Fruit fly (Drosophila melanogaster) whole organism, embryonic: ENCODE results near the gene Cypl.
A peak's percentile ranks its signal among the peaks of the same experiment; 100 is the strongest.

Experiments
- Antp ChIP-seq: fragments of 200-800 bp; sonication (Bioruptor generic); optimal IDR thresholded peaks from 3 replicates; lab custom pipeline; 2016; ENCODE audit warnings: missing biosample characterization, missing genetic modification characterization
- Blimp-1 ChIP-seq: fragments of 200-800 bp; sonication (Bioruptor generic); optimal IDR thresholded peaks from 3 replicates; lab custom pipeline; 2018; ENCODE audit warnings: missing biosample characterization, missing genetic modification characterization, mild to moderate bottlenecking, moderate library complexity, missing genetic modification reagents
- CG11504 ChIP-seq: fragments of 200-800 bp; sonication (Bioruptor generic); optimal IDR thresholded peaks from 3 replicates; lab custom pipeline; 2019; ENCODE audit warnings: missing biosample characterization, mild to moderate bottlenecking, missing genetic modification characterization, moderate library complexity
- CG12659 ChIP-seq: fragments of 200-800 bp; sonication (Bioruptor generic); optimal IDR thresholded peaks from 3 replicates; lab custom pipeline; 2017; ENCODE audit warnings: mild to moderate bottlenecking, missing biosample characterization, missing genetic modification reagents, missing genetic modification characterization
- CG12744 ChIP-seq: fragments of 200-800 bp; sonication (Bioruptor generic); optimal IDR thresholded peaks from 2 replicates; lab custom pipeline; 2016; ENCODE audit warnings: missing biosample characterization, missing genetic modification characterization
- CG14860 ChIP-seq: fragments of 200-800 bp; sonication (Bioruptor generic); IDR thresholded peaks from 3 replicates; pipeline ENCODE4 v1.3.6; 2022; ENCODE audit warnings: missing biosample characterization, missing genetic modification characterization; ENCODE audit not compliant: partially characterized antibody
- CG15073 ChIP-seq: fragments of 200-800 bp; sonication (Bioruptor generic); optimal IDR thresholded peaks from 2 replicates; lab custom pipeline; 2016; ENCODE audit warnings: missing biosample characterization, missing genetic modification characterization
- CG16813 ChIP-seq: fragments of 200-800 bp; sonication (Bioruptor generic); IDR thresholded peaks from 3 replicates; pipeline ENCODE4 v1.3.6; 2022; ENCODE audit warnings: missing biosample characterization, missing genetic modification characterization; ENCODE audit not compliant: partially characterized antibody
- CG17186 ChIP-seq: fragments of 200-800 bp; sonication (Bioruptor generic); optimal IDR thresholded peaks from 3 replicates; lab custom pipeline; 2017; ENCODE audit warnings: missing biosample characterization, missing genetic modification reagents, missing genetic modification characterization
- CG3065 ChIP-seq: fragments of 200-800 bp; sonication (Bioruptor generic); optimal IDR thresholded peaks from 2 replicates; lab custom pipeline; 2016; ENCODE audit warnings: missing biosample characterization, missing genetic modification characterization
- CG34376 ChIP-seq: fragments of 200-800 bp; sonication (Bioruptor generic); optimal IDR thresholded peaks from 2 replicates; lab custom pipeline; 2018; ENCODE audit warnings: missing biosample characterization, mild to moderate bottlenecking, missing genetic modification characterization
- CG8478 ChIP-seq: fragments of >200 bp; optimal IDR thresholded peaks from 2 replicates; lab custom pipeline; 2018
- E2f2 ChIP-seq: fragments of 200-800 bp; sonication (Bioruptor generic); IDR thresholded peaks from 2 replicates; pipeline ENCODE4 v1.3.6; 2022; ENCODE audit warnings: missing biosample characterization, missing genetic modification characterization
- Hr39 ChIP-seq: fragments of >200 bp; optimal IDR thresholded peaks from 2 replicates; lab custom pipeline; 2017
- Meics ChIP-seq: fragments of 200-800 bp; sonication (Bioruptor generic); optimal IDR thresholded peaks from 2 replicates; lab custom pipeline; 2017; ENCODE audit warnings: missing biosample characterization, mild to moderate bottlenecking, missing genetic modification characterization
- Sox102F ChIP-seq: fragments of 200-800 bp; sonication (Bioruptor generic); optimal IDR thresholded peaks from 2 replicates; lab custom pipeline; 2018; ENCODE audit warnings: missing biosample characterization, mild to moderate bottlenecking, missing genetic modification characterization, moderate library complexity
- ara ChIP-seq: fragments of 200-800 bp; sonication (Bioruptor generic); IDR thresholded peaks from 2 replicates; pipeline ENCODE4 v1.3.6; 2022; ENCODE audit warnings: missing biosample characterization, missing genetic modification characterization
- chinmo ChIP-seq: fragments of 200-800 bp; sonication (Bioruptor generic); IDR thresholded peaks from 4 replicates; pipeline ENCODE4 v1.3.6; 2022; ENCODE audit warnings: missing biosample characterization, missing genetic modification characterization; ENCODE audit not compliant: partially characterized antibody
- chm ChIP-seq: fragments of 200-800 bp; sonication (Bioruptor generic); IDR thresholded peaks from 2 replicates; pipeline ENCODE4 v1.3.6; 2022; ENCODE audit warnings: missing biosample characterization, missing genetic modification characterization
- crc ChIP-seq: fragments of 200-800 bp; sonication (Bioruptor generic); optimal IDR thresholded peaks from 2 replicates; lab custom pipeline; 2016; ENCODE audit warnings: missing biosample characterization, missing genetic modification characterization
- eve ChIP-seq, 2 experiments: fragments of >200 bp; optimal IDR thresholded peaks; 2 replicates each; lab custom pipeline; 2017; ENCODE audit warnings: missing biosample characterization in 2 of 2, missing genetic modification characterization in 2 of 2
- fd3F ChIP-seq: fragments of 200-800 bp; sonication (Bioruptor generic); optimal IDR thresholded peaks from 2 replicates; lab custom pipeline; 2018; ENCODE audit warnings: missing biosample characterization, mild to moderate bottlenecking, missing genetic modification characterization, moderate library complexity
- fu2 ChIP-seq: fragments of 200-800 bp; sonication (Bioruptor generic); optimal IDR thresholded peaks from 2 replicates; lab custom pipeline; 2016; ENCODE audit warnings: missing biosample characterization, missing genetic modification characterization
- rib ChIP-seq: fragments of 200-800 bp; sonication (Bioruptor generic); IDR thresholded peaks from 2 replicates; pipeline ENCODE4 v1.3.6; 2022; ENCODE audit warnings: missing biosample characterization, missing genetic modification characterization
- sr ChIP-seq: fragments of 200-800 bp; sonication (Bioruptor generic); IDR thresholded peaks from 3 replicates; pipeline ENCODE4 v1.3.6; 2022; ENCODE audit warnings: missing biosample characterization, missing genetic modification characterization
- tll ChIP-seq, 2 experiments: fragments of 200-800 bp in 1 of 2; fragments of >200 bp in 1 of 2; sonication (Bioruptor generic) in 1 of 2; optimal IDR thresholded peaks; 2 replicates each; lab custom pipeline; 2017 to 2019; ENCODE audit warnings: missing biosample characterization in 2 of 2, missing genetic modification characterization in 2 of 2, mild to moderate bottlenecking in 1 of 2, moderate library complexity in 1 of 2

Gene Cypl

dm6 chr3L:505782-506408 is 36.8 kb downstream of the Cypl start (continued):
- TF ChIP-seq chm (GFP tag; lab: Robert Waterston, UW) (peak; percentile 66), fu2 (GFP tag; lab: Kevin White, UChicago) (peak; percentile 72), crc (GFP tag; lab: Kevin White, UChicago) (peak; percentile 19), E2f2 (GFP tag; lab: Robert Waterston, UW) (peak; percentile 27; the same call in 1 of the 2 replicates), CG15073 (peak; percentile 42), CG34376 (GFP tag; lab: Kevin White, UChicago) (no peak), rib (GFP tag; lab: Robert Waterston, UW) (no peak), CG8478 (lab: Kevin White, UChicago) (peak; percentile 94), Blimp-1 (GFP tag; lab: Kevin White, UChicago) (peak; percentile 25), Hr39 (lab: Kevin White, UChicago) (no peak), CG17186 (GFP tag; lab: Kevin White, UChicago) (no peak), CG12659 (GFP tag; lab: Kevin White, UChicago) (peak; percentile 64), CG14860 (no peak), CG11504 (tag; lab: Kevin White, UChicago) (peak; percentile 70), tll (GFP tag; optimal IDR thresholded peaks at IDR 0.05; lab: Kevin White, UChicago) (peak; percentile 22 to 58), CG3065 (GFP tag; lab: Kevin White, UChicago) (peak; percentile 71), CG16813 (no peak), Meics (GFP tag; lab: Kevin White, UChicago) (peak; percentile 76), CG12744 (GFP tag; lab: Kevin White, UChicago) (peak; percentile 59), Antp (GFP tag; lab: Kevin White, UChicago) (peak; percentile 92), sr (peak; percentile 67; the same call in 2 of the 3 replicates), ara (GFP tag; lab: Robert Waterston, UW) (0 out of 2 replicates have a peak, but pooled peaks have one; percentile 45), fd3F (peak; percentile 53)
- TF ChIP-seq, all 482 proteins: peak for 333

dm6 chr3L:500351-501015 is 42.2 kb downstream of the Cypl start, which contains the start of the genes CG34267 and CG34268:
CG34267 (minus strand) TSS chr3L:500451.
CG34268 (plus strand) TSS chr3L:500965.
- TF ChIP-seq eve (GFP tag; optimal IDR thresholded peaks at IDR 0.05; lab: Kevin White, UChicago): no peak
- 0 out of 4 replicates have a peak, but pooled peaks have one; percentile 32 for TF ChIP-seq chinmo
- no peak for TF ChIP-seq CG8478 (lab: Kevin White, UChicago)
- no peak for TF ChIP-seq Sox102F (GFP tag; lab: Kevin White, UChicago)
